Fruit fly (Drosophila melanogaster) whole organism, wandering third instar larva: ENCODE results near the gene Tlk.

Experiments
- CG32264 ChIP-seq: fragments of 200-800 bp; sonication (Bioruptor generic); optimal IDR thresholded peaks from 2 replicates; lab custom pipeline; 2016; ENCODE audit warnings: missing biosample characterization, missing genetic modification characterization
- CG9705 ChIP-seq: fragments of 200-800 bp; sonication (Bioruptor generic); optimal IDR thresholded peaks from 2 replicates; lab custom pipeline; 2018; ENCODE audit warnings: missing biosample characterization, mild to moderate bottlenecking, missing genetic modification characterization
- CrebA ChIP-seq: fragments of 200-800 bp; sonication (Bioruptor generic); optimal IDR thresholded peaks from 2 replicates; lab custom pipeline; 2016; ENCODE audit warnings: missing biosample characterization, mild to moderate bottlenecking, missing genetic modification characterization, borderline replicate concordance
- Dif ChIP-seq: fragments of 200-275, 200-300 bp; sonication (Bioruptor generic); optimal IDR thresholded peaks from 2 replicates; lab custom pipeline; 2018; ENCODE audit warnings: missing biosample characterization, missing genetic modification characterization; ENCODE audit not compliant: partially characterized antibody
- GATAd ChIP-seq: sonication (Bioruptor generic); optimal IDR thresholded peaks from 2 replicates; lab custom pipeline; 2016; ENCODE audit warnings: missing biosample characterization, missing genetic modification characterization
- HLH106 ChIP-seq: fragments of 200-800 bp; optimal IDR thresholded peaks from 3 replicates; lab custom pipeline; 2019; ENCODE audit warnings: missing biosample characterization, mild to moderate bottlenecking, missing genetic modification characterization, moderate library complexity
- Hnf4 ChIP-seq: fragments of 200-800 bp; sonication (Bioruptor generic); optimal IDR thresholded peaks from 2 replicates; lab custom pipeline; 2016; ENCODE audit warnings: missing biosample characterization, mild to moderate bottlenecking, missing genetic modification characterization
- Hr78 ChIP-seq: fragments of >200 bp; optimal IDR thresholded peaks from 2 replicates; lab custom pipeline; 2017; ENCODE audit warnings: missing biosample characterization, missing genetic modification characterization
- Hr83 ChIP-seq: fragments of 200-300 bp; sonication (Bioruptor generic); optimal IDR thresholded peaks from 2 replicates; lab custom pipeline; 2016; ENCODE audit warnings: missing biosample characterization, mild to moderate bottlenecking, missing genetic modification characterization, moderate library complexity; ENCODE audit not compliant: poor library complexity, severe bottlenecking
- Jra ChIP-seq: sonication (Bioruptor generic); optimal IDR thresholded peaks from 2 replicates; lab custom pipeline; 2016; ENCODE audit warnings: missing biosample characterization, missing genetic modification characterization
- Mio ChIP-seq: sonication (Bioruptor generic); optimal IDR thresholded peaks from 2 replicates; lab custom pipeline; 2016; ENCODE audit warnings: missing biosample characterization, missing genetic modification characterization
- N ChIP-seq: fragments of >200 bp; optimal IDR thresholded peaks from 2 replicates; lab custom pipeline; 2018; ENCODE audit warnings: missing biosample characterization, missing external identifiers, missing genetic modification characterization
- OdsH ChIP-seq: fragments of 200-800 bp; sonication (Bioruptor generic); optimal IDR thresholded peaks from 2 replicates; lab custom pipeline; 2016; ENCODE audit warnings: missing biosample characterization, mild to moderate bottlenecking, missing genetic modification characterization
- Sp1 ChIP-seq: fragments of 200-800 bp; sonication (Bioruptor generic); optimal IDR thresholded peaks from 3 replicates; lab custom pipeline; 2019; ENCODE audit warnings: missing biosample characterization, mild to moderate bottlenecking, missing genetic modification characterization, moderate library complexity
- br ChIP-seq: fragments of 200-800 bp; sonication (Bioruptor generic); optimal IDR thresholded peaks from 2 replicates; lab custom pipeline; 2016; ENCODE audit warnings: missing biosample characterization, missing genetic modification characterization
- brk ChIP-seq: fragments of 200-800 bp; sonication (Bioruptor generic); optimal IDR thresholded peaks from 2 replicates; lab custom pipeline; 2016; ENCODE audit warnings: missing biosample characterization, mild to moderate bottlenecking, missing genetic modification characterization
- dmrt93B ChIP-seq: fragments of 200-800 bp; sonication (Bioruptor generic); optimal IDR thresholded peaks from 2 replicates; lab custom pipeline; 2018; ENCODE audit warnings: missing biosample characterization, mild to moderate bottlenecking, missing genetic modification characterization
- ey ChIP-seq: fragments of 200-800 bp; sonication (Bioruptor generic); optimal IDR thresholded peaks from 2 replicates; lab custom pipeline; 2016; ENCODE audit warnings: missing biosample characterization, missing genetic modification characterization
- foxo ChIP-seq, 2 experiments: fragments of 200-800 bp; sonication (Bioruptor generic); optimal IDR thresholded peaks; 2 replicates in 1 of 2; 3 replicates in 1 of 2; lab custom pipeline; 2016 to 2017; ENCODE audit warnings: missing biosample characterization in 2 of 2, missing genetic modification characterization in 2 of 2
- fru ChIP-seq: fragments of 200-800 bp; sonication (Bioruptor generic); optimal IDR thresholded peaks from 3 replicates; lab custom pipeline; 2016; ENCODE audit warnings: missing biosample characterization, mild to moderate bottlenecking, missing genetic modification characterization
- h ChIP-seq: fragments of 200-800 bp; sonication (Bioruptor generic); optimal IDR thresholded peaks from 3 replicates; lab custom pipeline; 2016; ENCODE audit warnings: missing biosample characterization, mild to moderate bottlenecking, missing genetic modification characterization
- jim ChIP-seq: fragments of 175-275, 200-325 bp; sonication (Bioruptor generic); optimal IDR thresholded peaks from 2 replicates; lab custom pipeline; 2016; ENCODE audit warnings: missing biosample characterization, mild to moderate bottlenecking, missing genetic modification characterization
- pan ChIP-seq: fragments of >200 bp; optimal IDR thresholded peaks from 2 replicates; lab custom pipeline; 2017
- psq ChIP-seq: fragments of 200-800 bp; sonication (Bioruptor generic); optimal IDR thresholded peaks from 3 replicates; lab custom pipeline; 2017; ENCODE audit warnings: missing biosample characterization, mild to moderate bottlenecking, missing genetic modification characterization, moderate library complexity
- rgr ChIP-seq: fragments of 200-800 bp; sonication (Bioruptor generic); optimal IDR thresholded peaks from 3 replicates; lab custom pipeline; 2016; ENCODE audit warnings: missing biosample characterization, mild to moderate bottlenecking, missing genetic modification characterization
- sage ChIP-seq: fragments of 200-800 bp; sonication (Bioruptor generic); optimal IDR thresholded peaks from 2 replicates; lab custom pipeline; 2016; ENCODE audit warnings: missing biosample characterization, mild to moderate bottlenecking, missing genetic modification characterization
- sv ChIP-seq: fragments of 200-800 bp; sonication (Bioruptor generic); optimal IDR thresholded peaks from 3 replicates; lab custom pipeline; 2016; ENCODE audit warnings: missing biosample characterization, missing genetic modification characterization
- tai ChIP-seq: sonication (Bioruptor generic); optimal IDR thresholded peaks from 2 replicates; lab custom pipeline; 2016; ENCODE audit warnings: missing biosample characterization, missing genetic modification characterization
- usp ChIP-seq: fragments of >200 bp; optimal IDR thresholded peaks from 2 replicates; lab custom pipeline; 2017; ENCODE audit warnings: missing biosample characterization, missing genetic modification characterization
- woc ChIP-seq: sonication (Bioruptor generic); optimal IDR thresholded peaks from 2 replicates; lab custom pipeline; 2016; ENCODE audit warnings: missing biosample characterization, mild to moderate bottlenecking, missing genetic modification characterization

The Tlk gene

DNA sequence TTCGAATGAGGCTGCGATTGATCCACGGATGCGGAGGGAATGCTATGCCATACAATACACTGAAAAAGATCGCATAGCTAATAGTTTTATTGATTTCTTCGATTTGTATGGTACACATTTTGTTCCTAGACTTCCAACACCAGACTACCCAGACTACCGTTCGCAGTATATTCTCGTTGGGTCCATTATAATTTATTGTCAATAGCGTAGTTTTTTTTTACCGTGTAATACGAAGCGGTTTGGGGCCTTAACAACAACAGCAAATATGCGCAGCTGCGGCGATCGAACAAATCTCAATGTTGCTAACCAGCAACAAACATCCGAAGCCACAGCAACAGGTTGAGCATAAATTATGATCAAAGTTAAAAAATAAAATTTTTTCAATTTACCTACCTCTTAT, 118.8 kb downstream of the Tlk start:
- TF ChIP-seq Hr78 (GFP tag; lab: Kevin White, UChicago) (no peak), CrebA (GFP tag; lab: Kevin White, UChicago) (no peak), Hnf4 (GFP tag; lab: Kevin White, UChicago) (peak; percentile 26), HLH106 (tag; lab: Kevin White, UChicago) (peak; percentile 13), psq (GFP tag; lab: Kevin White, UChicago) (no peak), sage (GFP tag; lab: Kevin White, UChicago) (no peak), CG32264 (GFP tag; lab: Kevin White, UChicago) (no peak), jim (GFP tag; lab: Kevin White, UChicago) (no peak), br (GFP tag; lab: Kevin White, UChicago) (peak; percentile 7), foxo (GFP tag; optimal IDR thresholded peaks at IDR 0.05; lab: Kevin White, UChicago) (no peak), N (GFP tag; lab: Kevin White, UChicago) (no peak), brk (no peak), Hr83 (GFP tag; lab: Kevin White, UChicago) (no peak), usp (GFP tag; lab: Kevin White, UChicago) (no peak), OdsH (GFP tag; lab: Kevin White, UChicago) (no peak), h (GFP tag; lab: Kevin White, UChicago) (peak; percentile 32), Sp1 (GFP tag; lab: Kevin White, UChicago) (peak; percentile 27), woc (GFP tag; lab: Kevin White, UChicago) (no peak), dmrt93B (peak; percentile 4), ey (GFP tag; lab: Kevin White, UChicago) (no peak), rgr (GFP tag; lab: Kevin White, UChicago) (peak; percentile 14), Jra (no peak), sv (peak; percentile 79), Dif (GFP tag; lab: Kevin White, UChicago) (no peak), GATAd (GFP tag; lab: Kevin White, UChicago) (no peak), fru (GFP tag; lab: Kevin White, UChicago) (no peak), Mio (no peak), CG9705 (no peak), pan (lab: Kevin White, UChicago) (no peak), tai (no peak)
